Worm (Caenorhabditis elegans) whole organism, late embryonic: Measurements from ENCODE around the gene C32D5.7.

Source experiments
- C38D4.7 ChIP-seq: fragments of 200-800 bp; sonication (Bioruptor generic); optimal IDR thresholded peaks from 2 replicates; lab custom pipeline; 2018; ENCODE audit warnings: mild to moderate bottlenecking, missing genetic modification characterization, moderate library complexity, missing compliant biosample characterization
- F13H6.1 ChIP-seq: sonication (generic microtip); optimal IDR thresholded peaks from 2 replicates; lab custom pipeline; 2016; ENCODE audit warnings: missing genetic modification characterization, missing compliant biosample characterization
- T23F11.4 ChIP-seq: fragments of 200-800 bp; sonication (Bioruptor generic); optimal IDR thresholded peaks from 2 replicates; lab custom pipeline; 2018; ENCODE audit warnings: mild to moderate bottlenecking, missing genetic modification characterization, missing compliant biosample characterization
- ama-1 ChIP-seq: fragments of 150-350 bp; optimal IDR thresholded peaks from 2 replicates; lab custom pipeline; 2014
- ceh-14 ChIP-seq: sonication (generic microtip); optimal IDR thresholded peaks from 2 replicates; lab custom pipeline; 2016; ENCODE audit warnings: missing genotype, missing genetic modification characterization, missing compliant biosample characterization
- ceh-18 ChIP-seq: sonication (generic microtip); optimal IDR thresholded peaks from 2 replicates; lab custom pipeline; 2016; ENCODE audit warnings: missing genetic modification characterization, missing compliant biosample characterization
- ceh-19 ChIP-seq: fragments of 200-800 bp; sonication (Bioruptor generic); optimal IDR thresholded peaks from 2 replicates; lab custom pipeline; 2018; ENCODE audit warnings: mild to moderate bottlenecking, missing genetic modification characterization, missing compliant biosample characterization
- ceh-2 ChIP-seq: sonication (generic microtip); optimal IDR thresholded peaks from 2 replicates; lab custom pipeline; 2016; ENCODE audit warnings: missing genotype, missing genetic modification characterization, missing compliant biosample characterization
- ceh-22 ChIP-seq: sonication (generic microtip); optimal IDR thresholded peaks from 2 replicates; lab custom pipeline; 2017; ENCODE audit warnings: missing biosample characterization, missing genetic modification characterization
- ceh-30 ChIP-seq: fragments of 150-350 bp; optimal IDR thresholded peaks from 2 replicates; lab custom pipeline; 2014; ENCODE audit warnings: missing biosample characterization, missing genetic modification characterization
- ceh-31 ChIP-seq: sonication (generic microtip); optimal IDR thresholded peaks from 2 replicates; lab custom pipeline; 2016; ENCODE audit warnings: missing genetic modification characterization, missing compliant biosample characterization
- che-1 ChIP-seq: sonication (generic microtip); optimal IDR thresholded peaks from 2 replicates; lab custom pipeline; 2016; ENCODE audit warnings: mild to moderate bottlenecking, missing genetic modification characterization, missing compliant biosample characterization
- dve-1 ChIP-seq: sonication (generic microtip); optimal IDR thresholded peaks from 2 replicates; lab custom pipeline; 2017; ENCODE audit warnings: antibody characterized with exemption, mild to moderate bottlenecking, missing genetic modification characterization, missing compliant biosample characterization
- elt-2 ChIP-seq: sonication (generic microtip); optimal IDR thresholded peaks from 2 replicates; lab custom pipeline; 2016; ENCODE audit warnings: missing genetic modification reagents, missing genetic modification characterization, missing compliant biosample characterization
- elt-4 ChIP-seq: sonication (generic microtip); optimal IDR thresholded peaks from 2 replicates; lab custom pipeline; 2016; ENCODE audit warnings: missing genetic modification characterization, missing compliant biosample characterization
- ets-4 ChIP-seq: sonication (generic microtip); optimal IDR thresholded peaks from 2 replicates; lab custom pipeline; 2016; ENCODE audit warnings: missing genetic modification characterization, missing compliant biosample characterization
- fax-1 ChIP-seq: sonication (generic microtip); optimal IDR thresholded peaks from 2 replicates; lab custom pipeline; 2016; ENCODE audit warnings: missing genotype, missing genetic modification characterization, missing compliant biosample characterization
- fkh-10 ChIP-seq: fragments of 150-350 bp; optimal IDR thresholded peaks from 2 replicates; lab custom pipeline; 2014; ENCODE audit warnings: missing biosample characterization, missing genetic modification reagents, missing genetic modification characterization
- fkh-6 ChIP-seq: sonication (generic microtip); optimal IDR thresholded peaks from 2 replicates; lab custom pipeline; 2016; ENCODE audit warnings: missing genetic modification characterization, missing compliant biosample characterization
- hlh-15 ChIP-seq: sonication (generic microtip); optimal IDR thresholded peaks from 2 replicates; lab custom pipeline; 2016; ENCODE audit warnings: missing genetic modification characterization, missing compliant biosample characterization
- hlh-8 ChIP-seq: sonication (generic microtip); optimal IDR thresholded peaks from 2 replicates; lab custom pipeline; 2016; ENCODE audit warnings: missing genotype, missing genetic modification characterization, missing compliant biosample characterization
- lim-6 ChIP-seq: sonication (generic microtip); optimal IDR thresholded peaks from 2 replicates; lab custom pipeline; 2016; ENCODE audit warnings: missing genetic modification characterization, missing compliant biosample characterization
- lin-11 ChIP-seq: fragments of 200-800 bp; sonication (Bioruptor generic); optimal IDR thresholded peaks from 2 replicates; lab custom pipeline; 2018; ENCODE audit warnings: mild to moderate bottlenecking, missing genetic modification characterization, missing compliant biosample characterization
- madf-2 ChIP-seq: sonication (generic microtip); optimal IDR thresholded peaks from 2 replicates; lab custom pipeline; 2017; ENCODE audit warnings: missing genetic modification characterization, missing compliant biosample characterization
- mec-3 ChIP-seq: sonication (generic microtip); optimal IDR thresholded peaks from 2 replicates; lab custom pipeline; 2016; ENCODE audit warnings: borderline replicate concordance, missing genetic modification characterization, missing compliant biosample characterization
- nfya-1 ChIP-seq: sonication (generic microtip); optimal IDR thresholded peaks from 2 replicates; lab custom pipeline; 2017; ENCODE audit warnings: missing genetic modification characterization, mild to moderate bottlenecking, missing compliant biosample characterization, antibody characterized with exemption, moderate library complexity
- nhr-11 ChIP-seq: fragments of 150-350 bp; optimal IDR thresholded peaks from 2 replicates; lab custom pipeline; 2014; ENCODE audit warnings: missing biosample characterization, missing genetic modification characterization
- pag-3 ChIP-seq: sonication (generic microtip); optimal IDR thresholded peaks from 2 replicates; lab custom pipeline; 2016; ENCODE audit warnings: missing compliant biosample characterization, missing genetic modification characterization, borderline replicate concordance
- pax-1 ChIP-seq: fragments of 150-350 bp; optimal IDR thresholded peaks from 2 replicates; lab custom pipeline; 2014; ENCODE audit warnings: missing biosample characterization, missing genetic modification characterization
- pha-4 ChIP-seq: fragments of 150-350 bp; optimal IDR thresholded peaks from 2 replicates; lab custom pipeline; 2018; ENCODE audit warnings: missing biosample characterization, missing genetic modification reagents, missing genetic modification characterization
- pqm-1 ChIP-seq: sonication (generic microtip); optimal IDR thresholded peaks from 2 replicates; lab custom pipeline; 2016; ENCODE audit warnings: missing genetic modification characterization, missing compliant biosample characterization
- pros-1 ChIP-seq: fragments of 150-350 bp; optimal IDR thresholded peaks from 2 replicates; lab custom pipeline; 2014; ENCODE audit warnings: missing biosample characterization, missing genetic modification reagents, missing genetic modification characterization
- rnt-1 ChIP-seq: sonication (generic microtip); optimal IDR thresholded peaks from 2 replicates; lab custom pipeline; 2016; ENCODE audit warnings: missing genetic modification characterization, missing compliant biosample characterization
- sdc-2 ChIP-seq: sonication (generic microtip); optimal IDR thresholded peaks from 2 replicates; lab custom pipeline; 2016; ENCODE audit warnings: missing genotype, missing genetic modification characterization, missing compliant biosample characterization
- sox-4 ChIP-seq: sonication (generic microtip); optimal IDR thresholded peaks from 2 replicates; lab custom pipeline; 2017; ENCODE audit warnings: mild to moderate bottlenecking, missing genetic modification characterization, inconsistent platforms, missing compliant biosample characterization
- ttx-3 ChIP-seq: sonication (generic microtip); optimal IDR thresholded peaks from 2 replicates; lab custom pipeline; 2016; ENCODE audit warnings: missing genetic modification reagents, missing genetic modification characterization, missing compliant biosample characterization
- unc-3 ChIP-seq, 2 experiments: fragments of 200-800 bp in 1 of 2; sonication (Bioruptor generic) in 1 of 2; sonication (generic microtip) in 1 of 2; conservative IDR thresholded peaks in 1 of 2; optimal IDR thresholded peaks in 1 of 2; 2 replicates each; pipeline versions ENCODE4 v1.3.6 to Lab custom; 2016 to 2022; ENCODE audit warnings: missing compliant biosample characterization in 2 of 2, missing genetic modification characterization in 2 of 2, missing genetic modification reagents in 1 of 2
- unc-55 ChIP-seq: sonication (generic microtip); optimal IDR thresholded peaks from 2 replicates; lab custom pipeline; 2017; ENCODE audit warnings: missing biosample characterization, missing genetic modification reagents, missing genetic modification characterization
- unc-86 ChIP-seq: sonication (generic microtip); optimal IDR thresholded peaks from 2 replicates; lab custom pipeline; 2016; ENCODE audit warnings: missing genetic modification characterization, missing compliant biosample characterization

The C32D5.7 gene

ce11 chrII:6309198-6309597 is 30.6 kb downstream of the C32D5.7 start, which contains the start of gene glb-10:
Gene glb-10 (minus strand): TSS chrII:6309298.
- TF ChIP-seq hlh-15: no peak
- TF ChIP-seq ets-4: no peak
- no peak for TF ChIP-seq ceh-30 (tag; lab: Kevin White, UChicago)
- TF ChIP-seq ttx-3 (tag; lab: Kevin White, UChicago): no peak
- TF ChIP-seq dve-1 (tag; lab: Kevin White, UChicago): no peak
- TF ChIP-seq fkh-10 (GFP tag; lab: Kevin White, UChicago): no peak
- no peak for TF ChIP-seq ceh-14 (tag; lab: Kevin White, UChicago)
- no peak for TF ChIP-seq ceh-31 (tag; lab: Kevin White, UChicago)
- no peak for TF ChIP-seq elt-4 (tag; lab: Kevin White, UChicago)
- TF ChIP-seq unc-3 (GFP tag; conservative IDR thresholded peaks at IDR 0.05; lab: Robert Waterston, UW): no peak
- TF ChIP-seq unc-3 (tag; optimal IDR thresholded peaks at IDR 0.05; lab: Kevin White, UChicago): no peak

- no peak for TF ChIP-seq ceh-19 (GFP tag; lab: Kevin White, UChicago)
- no peak for TF ChIP-seq sdc-2
- TF ChIP-seq hlh-8 (tag; lab: Kevin White, UChicago): no peak
- no peak for TF ChIP-seq pax-1
- TF ChIP-seq ceh-30 (tag; lab: Kevin White, UChicago): no peak
- no peak for TF ChIP-seq ama-1
- TF ChIP-seq ceh-2: no peak
- no peak for TF ChIP-seq C38D4.7 (GFP tag; lab: Kevin White, UChicago)
- no peak for TF ChIP-seq che-1 (tag; lab: Kevin White, UChicago)
- no peak for TF ChIP-seq unc-3 (GFP tag; conservative IDR thresholded peaks at IDR 0.05; lab: Robert Waterston, UW)
- no peak for TF ChIP-seq unc-3 (tag; optimal IDR thresholded peaks at IDR 0.05; lab: Kevin White, UChicago)
- no peak for TF ChIP-seq nhr-11
- no peak for TF ChIP-seq mec-3
- TF ChIP-seq pha-4: no peak
- no peak for TF ChIP-seq ceh-14 (tag; lab: Kevin White, UChicago)
- TF ChIP-seq nfya-1 (tag; lab: Kevin White, UChicago): no peak
- no peak for TF ChIP-seq fax-1
- TF ChIP-seq lin-11: no peak
- TF ChIP-seq madf-2 (tag; lab: Kevin White, UChicago): no peak
- TF ChIP-seq pros-1 (tag; lab: Kevin White, UChicago): no peak
- TF ChIP-seq sox-4 (tag; lab: Kevin White, UChicago): no peak
- TF ChIP-seq, all 69 proteins: peak for 0
These were observed 33.7 kb downstream of the C32D5.7 start, which contains the start of gene C29F5.8 for ce11 chrII:6306125-6306524. Gene C29F5.8 (plus strand): TSS chrII:6306425.

- TF ChIP-seq unc-86 (no peak), unc-55 (GFP tag; lab: Kevin White, UChicago) (peak; percentile 9), pqm-1 (tag; lab: Kevin White, UChicago) (no peak), ceh-18 (tag; lab: Kevin White, UChicago) (peak; percentile 69), mec-3 (no peak), hlh-15 (no peak), fkh-6 (tag; lab: Kevin White, UChicago) (no peak), ceh-22 (tag; lab: Kevin White, UChicago) (no peak), elt-2 (tag; lab: Kevin White, UChicago) (no peak), pag-3 (tag; lab: Kevin White, UChicago) (no peak), T23F11.4 (GFP tag; lab: Kevin White, UChicago) (no peak), dve-1 (tag; lab: Kevin White, UChicago) (no peak), fkh-10 (GFP tag; lab: Kevin White, UChicago) (no peak), lim-6 (tag; lab: Kevin White, UChicago) (no peak), sdc-2 (no peak), rnt-1 (tag; lab: Kevin White, UChicago) (peak; percentile 29), F13H6.1 (tag; lab: Kevin White, UChicago) (no peak), ceh-19 (GFP tag; lab: Kevin White, UChicago) (no peak), che-1 (tag; lab: Kevin White, UChicago) (no peak)
These were observed 36.6 kb downstream of the C32D5.7 start, which contains the start of gene C29F5.1 for ce11 chrII:6303209-6303740. Gene C29F5.1 (plus strand): TSS chrII:6303525.
